Worm (Caenorhabditis elegans) whole organism, L2 larva: ENCODE results near the gene let-756.

Source experiments
- F13H6.1 ChIP-seq: sonication (generic microtip); optimal IDR thresholded peaks from 2 replicates; lab custom pipeline; 2016; ENCODE audit warnings: missing genetic modification characterization, missing compliant biosample characterization
- R02D3.7 ChIP-seq: fragments of 150-350 bp; optimal IDR thresholded peaks from 2 replicates; lab custom pipeline; 2014; ENCODE audit warnings: missing biosample characterization, missing genetic modification characterization
- Y55F3AM.14 ChIP-seq: fragments of 200-800 bp; sonication (Bioruptor generic); optimal IDR thresholded peaks from 2 replicates; lab custom pipeline; 2018; ENCODE audit warnings: mild to moderate bottlenecking, missing genetic modification characterization, missing compliant biosample characterization
- ZK546.5 ChIP-seq: sonication (generic microtip); optimal IDR thresholded peaks from 2 replicates; lab custom pipeline; 2017; ENCODE audit warnings: missing biosample characterization, missing genetic modification characterization
- aly-2 ChIP-seq: fragments of 150-350 bp; optimal IDR thresholded peaks from 2 replicates; lab custom pipeline; 2014; ENCODE audit warnings: missing biosample characterization, missing genetic modification characterization
- ama-1 ChIP-seq: fragments of 150-350 bp; optimal IDR thresholded peaks from 2 replicates; lab custom pipeline; 2018; ENCODE audit warnings: inconsistent platforms
- ceh-82 ChIP-seq: fragments of 150-350 bp; optimal IDR thresholded peaks from 2 replicates; lab custom pipeline; 2014; ENCODE audit warnings: missing biosample characterization, missing genetic modification characterization
- dmd-4 ChIP-seq: sonication (generic microtip); optimal IDR thresholded peaks from 2 replicates; lab custom pipeline; 2017; ENCODE audit warnings: missing biosample characterization, missing genetic modification characterization
- egl-27 ChIP-seq: sonication (generic microtip); optimal IDR thresholded peaks from 3 replicates; lab custom pipeline; 2017; ENCODE audit warnings: missing biosample characterization, missing genetic modification reagents, missing genetic modification characterization
- elt-1 ChIP-seq: fragments of 150-350 bp; optimal IDR thresholded peaks from 2 replicates; lab custom pipeline; 2014; ENCODE audit warnings: missing biosample characterization, missing genetic modification characterization
- elt-3 ChIP-seq: sonication (generic microtip); optimal IDR thresholded peaks from 2 replicates; lab custom pipeline; 2017; ENCODE audit warnings: missing biosample characterization, missing genetic modification characterization
- fos-1 ChIP-seq: fragments of 150-350 bp; optimal IDR thresholded peaks from 2 replicates; lab custom pipeline; 2014; ENCODE audit warnings: missing biosample characterization, missing genetic modification characterization
- gmeb-1 ChIP-seq: fragments of 150-350 bp; optimal IDR thresholded peaks from 2 replicates; lab custom pipeline; 2014; ENCODE audit warnings: missing biosample characterization, missing genetic modification characterization
- lin-13 ChIP-seq: fragments of 150-350 bp; optimal IDR thresholded peaks from 2 replicates; lab custom pipeline; 2014; ENCODE audit warnings: missing biosample characterization, missing genetic modification reagents, missing genetic modification characterization
- lin-39 ChIP-seq: fragments of 150-350 bp; optimal IDR thresholded peaks from 2 replicates; lab custom pipeline; 2014; ENCODE audit warnings: missing biosample characterization, missing genetic modification reagents, missing genetic modification characterization
- lsy-2 ChIP-seq, 2 experiments: fragments of 150-350 bp in 1 of 2; sonication (generic microtip) in 1 of 2; optimal IDR thresholded peaks; 2 replicates each; lab custom pipeline; 2014 to 2017; ENCODE audit warnings: missing biosample characterization in 2 of 2, missing genetic modification characterization in 2 of 2
- mab-5 ChIP-seq: fragments of 150-350 bp; optimal IDR thresholded peaks from 2 replicates; lab custom pipeline; 2014; ENCODE audit warnings: missing biosample characterization, missing genetic modification characterization
- mbf-1 ChIP-seq: sonication (generic microtip); optimal IDR thresholded peaks from 2 replicates; lab custom pipeline; 2017; ENCODE audit warnings: missing biosample characterization, missing genetic modification characterization
- mdl-1 ChIP-seq, 2 experiments: fragments of 150-350 bp in 1 of 2; sonication (generic microtip) in 1 of 2; optimal IDR thresholded peaks; 2 replicates each; lab custom pipeline; 2017; ENCODE audit warnings: missing biosample characterization in 2 of 2, missing genetic modification characterization in 2 of 2
- nhr-10 ChIP-seq: sonication (generic microtip); optimal IDR thresholded peaks from 2 replicates; lab custom pipeline; 2017; ENCODE audit warnings: missing biosample characterization, missing genetic modification characterization
- nhr-11 ChIP-seq: fragments of 150-350 bp; optimal IDR thresholded peaks from 2 replicates; lab custom pipeline; 2014; ENCODE audit warnings: missing biosample characterization, missing genetic modification characterization
- nhr-21 ChIP-seq: fragments of 150-350 bp; optimal IDR thresholded peaks from 2 replicates; lab custom pipeline; 2014; ENCODE audit warnings: missing biosample characterization, missing genetic modification characterization
- nhr-237 ChIP-seq: fragments of 150-350 bp; optimal IDR thresholded peaks from 2 replicates; lab custom pipeline; 2014; ENCODE audit warnings: missing biosample characterization, missing genetic modification characterization
- nhr-25 ChIP-seq: fragments of 150-350 bp; sonication (generic microtip); optimal IDR thresholded peaks from 3 replicates; lab custom pipeline; 2014; ENCODE audit warnings: missing biosample characterization, missing genetic modification characterization
- peb-1 ChIP-seq: fragments of 150-350 bp; optimal IDR thresholded peaks from 2 replicates; lab custom pipeline; 2014; ENCODE audit warnings: missing biosample characterization, missing genetic modification characterization
- sem-4 ChIP-seq: fragments of 150-350 bp; optimal IDR thresholded peaks from 2 replicates; lab custom pipeline; 2014; ENCODE audit warnings: missing biosample characterization, missing genetic modification reagents, missing genetic modification characterization
- skn-1 ChIP-seq: sonication (generic microtip); optimal IDR thresholded peaks from 2 replicates; lab custom pipeline; 2017; ENCODE audit warnings: missing biosample characterization, missing genetic modification characterization
- sma-3 ChIP-seq: sonication (generic microtip); optimal IDR thresholded peaks from 2 replicates; lab custom pipeline; 2016; ENCODE audit warnings: missing genetic modification reagents, missing genetic modification characterization, missing compliant biosample characterization
- sma-9 ChIP-seq, 2 experiments: fragments of 150-350 bp in 1 of 2; sonication (generic microtip) in 1 of 2; optimal IDR thresholded peaks; 2 replicates each; lab custom pipeline; 2014 to 2016; ENCODE audit warnings: missing genetic modification characterization in 2 of 2, mild to moderate bottlenecking in 1 of 2, missing biosample characterization in 1 of 2, missing compliant biosample characterization in 1 of 2, missing genetic modification reagents in 1 of 2, moderate library complexity in 1 of 2
- snpc-4 ChIP-seq: fragments of 150-350 bp; optimal IDR thresholded peaks from 2 replicates; lab custom pipeline; 2014; ENCODE audit warnings: missing biosample characterization, missing genetic modification characterization
- unc-55 ChIP-seq: fragments of 150-350 bp; sonication (generic microtip); optimal IDR thresholded peaks from 3 replicates; lab custom pipeline; 2014; ENCODE audit warnings: missing biosample characterization, missing genetic modification reagents, missing genetic modification characterization
- unc-62 ChIP-seq: fragments of 150-350 bp; optimal IDR thresholded peaks from 2 replicates; lab custom pipeline; 2014; ENCODE audit warnings: missing biosample characterization, missing genetic modification reagents, missing genetic modification characterization
- zag-1 ChIP-seq: fragments of 150-350 bp; optimal IDR thresholded peaks from 2 replicates; lab custom pipeline; 2014; ENCODE audit warnings: missing biosample characterization, missing genetic modification characterization
- ztf-1 ChIP-seq: fragments of 200-800 bp; sonication (Bioruptor generic); conservative IDR thresholded peaks from 2 replicates; pipeline ENCODE4 v1.3.6; 2022; ENCODE audit warnings: missing genetic modification characterization, missing compliant biosample characterization
- ztf-4 ChIP-seq: fragments of 150-350 bp; optimal IDR thresholded peaks from 2 replicates; lab custom pipeline; 2014; ENCODE audit warnings: missing biosample characterization, missing genetic modification characterization

Gene let-756

ce11 chrIII:6374947-6375415 is 31.9 kb upstream of the let-756 start, which contains the start of the genes rps-13 and nfx-1 (continued):
- TF ChIP-seq nhr-237 (tag; lab: Kevin White, UChicago) (no peak), ceh-82 (tag; lab: Kevin White, UChicago) (peak; percentile 31), lin-13 (GFP tag; lab: Kevin White, UChicago) (peak; percentile 79), nhr-10 (tag; lab: Kevin White, UChicago) (peak; percentile 17), unc-62 (no peak), lsy-2 (tag; optimal IDR thresholded peaks at IDR 0.05; lab: Kevin White, UChicago) (peak; percentile 96 to 99), ztf-4 (tag; lab: Kevin White, UChicago) (peak; percentile 40), sma-9 (GFP tag; optimal IDR thresholded peaks at IDR 0.05; lab: Kevin White, UChicago) (peak; percentile 72), sma-9 (tag; optimal IDR thresholded peaks at IDR 0.05; lab: Kevin White, UChicago) (no peak), sma-3 (GFP tag; lab: Kevin White, UChicago) (peak; percentile 70), mbf-1 (tag; lab: Kevin White, UChicago) (no peak)

ce11 chrIII:6379129-6379528 is 27.8 kb upstream of the let-756 start, which contains the start of gene C16A3.6:
TSS of gene C16A3.6 (plus strand) at chrIII:6379212.
- TF ChIP-seq R02D3.7 (tag; lab: Kevin White, UChicago) (no peak), snpc-4 (no peak), nhr-11 (tag; lab: Kevin White, UChicago) (no peak), sem-4 (no peak), lin-39 (no peak), aly-2 (tag; lab: Kevin White, UChicago) (no peak), ztf-4 (tag; lab: Kevin White, UChicago) (no peak), ceh-82 (tag; lab: Kevin White, UChicago) (no peak), peb-1 (tag; lab: Kevin White, UChicago) (no peak), nhr-10 (tag; lab: Kevin White, UChicago) (no peak), nhr-25 (no peak), mbf-1 (tag; lab: Kevin White, UChicago) (no peak), dmd-4 (no peak), nhr-21 (no peak), elt-3 (tag; lab: Kevin White, UChicago) (no peak), egl-27 (tag; lab: Kevin White, UChicago) (no peak), fos-1 (tag; lab: Kevin White, UChicago) (no peak), Y55F3AM.14 (no peak), mab-5 (no peak), zag-1 (tag; lab: Kevin White, UChicago) (no peak), ztf-1 (no peak), sma-3 (GFP tag; lab: Kevin White, UChicago) (no peak), elt-1 (tag; lab: Kevin White, UChicago) (no peak), lsy-2 (tag; optimal IDR thresholded peaks at IDR 0.05; lab: Kevin White, UChicago) (peak; percentile 9 to 69), skn-1 (no peak), F13H6.1 (peak; percentile 25), gmeb-1 (tag; lab: Kevin White, UChicago) (peak; percentile 18), unc-55 (peak; percentile 12), ZK546.5 (tag; lab: Kevin White, UChicago) (no peak), nhr-237 (tag; lab: Kevin White, UChicago) (no peak)

ce11 chrIII:6380472-6380871 is 26.5 kb upstream of the let-756 start, which contains the start of gene C16A3.5:
TSS of gene C16A3.5 (plus strand) at chrIII:6380772.
- TF ChIP-seq mbf-1 (tag; lab: Kevin White, UChicago) (no peak), lin-39 (no peak), ZK546.5 (tag; lab: Kevin White, UChicago) (no peak), fos-1 (tag; lab: Kevin White, UChicago) (no peak), mdl-1 (tag; optimal IDR thresholded peaks at IDR 0.05; lab: Kevin White, UChicago) (no peak), ama-1 (lab: Kevin White, UChicago) (no peak), peb-1 (tag; lab: Kevin White, UChicago) (no peak), sma-9 (GFP tag; optimal IDR thresholded peaks at IDR 0.05; lab: Kevin White, UChicago) (no peak), sma-9 (tag; optimal IDR thresholded peaks at IDR 0.05; lab: Kevin White, UChicago) (no peak), nhr-21 (no peak)
- TF ChIP-seq, all 48 proteins: peak for 0
